Fruit fly (Drosophila melanogaster) whole organism, pupa: ENCODE results near the gene fz2.

Experiments
- CG10348 ChIP-seq: fragments of 200-800 bp; sonication (Bioruptor generic); IDR thresholded peaks from 2 replicates; pipeline ENCODE4 v1.3.6; 2022; ENCODE audit warnings: missing biosample characterization, missing genetic modification characterization
- CG12605 ChIP-seq: fragments of 200-800 bp; sonication (Bioruptor generic); IDR thresholded peaks from 2 replicates; pipeline ENCODE4 v1.3.6; 2022; ENCODE audit warnings: missing biosample characterization, missing genetic modification characterization
- CG14655 ChIP-seq: fragments of 200-800 bp; sonication (Bioruptor generic); optimal IDR thresholded peaks from 3 replicates; lab custom pipeline; 2017; ENCODE audit warnings: mild to moderate bottlenecking, missing biosample characterization, missing genetic modification reagents, missing genetic modification characterization
- CG15710 ChIP-seq: fragments of 200-800 bp; sonication (Bioruptor generic); optimal IDR thresholded peaks from 2 replicates; lab custom pipeline; 2018; ENCODE audit warnings: missing biosample characterization, mild to moderate bottlenecking, missing genetic modification characterization, moderate library complexity
- D1 ChIP-seq: fragments of 200-800 bp; sonication (Bioruptor generic); optimal IDR thresholded peaks from 2 replicates; lab custom pipeline; 2018; ENCODE audit warnings: missing biosample characterization, mild to moderate bottlenecking, missing genetic modification characterization, moderate library complexity
- EcR ChIP-seq: fragments of 200-800 bp; sonication (Bioruptor generic); optimal IDR thresholded peaks from 3 replicates; lab custom pipeline; 2019; ENCODE audit warnings: missing biosample characterization, missing genetic modification characterization, mild to moderate bottlenecking, moderate library complexity, missing genetic modification reagents
- Pif1B ChIP-seq: fragments of 200-800 bp; sonication (Bioruptor generic); optimal IDR thresholded peaks from 3 replicates; lab custom pipeline; 2016; ENCODE audit warnings: missing biosample characterization, missing genetic modification characterization

- TF ChIP-seq Pif1B (GFP tag; lab: Kevin White, UChicago) (no peak), CG14655 (no peak), D1 (tag; lab: Kevin White, UChicago) (no peak), CG15710 (no peak), EcR (GFP tag; lab: Kevin White, UChicago) (no peak), CG10348 (GFP tag; lab: Robert Waterston, UW) (no peak), CG12605 (GFP tag; lab: Robert Waterston, UW) (no peak)
These were observed 39.1 kb downstream of the fz2 start for dm6 chr3L:19196112-19196511.
